Fruit fly (Drosophila melanogaster) Kc167 (cell line): ENCODE results near the gene Mat89Ba.

Experiments
- Myc ChIP-seq: fragments of >200 bp; optimal IDR thresholded peaks from 2 replicates; lab custom pipeline; 2017; ENCODE audit warnings: missing external identifiers
- h ChIP-seq: fragments of >200 bp; optimal IDR thresholded peaks from 3 replicates; lab custom pipeline; 2018; ENCODE audit warnings: missing external identifiers
- insv ChIP-seq: fragments of >200 bp; optimal IDR thresholded peaks from 3 replicates; lab custom pipeline; 2018; ENCODE audit warnings: missing external identifiers
- psq ChIP-seq: fragments of >200 bp; optimal IDR thresholded peaks from 2 replicates; lab custom pipeline; 2017; ENCODE audit warnings: missing external identifiers

DNA sequence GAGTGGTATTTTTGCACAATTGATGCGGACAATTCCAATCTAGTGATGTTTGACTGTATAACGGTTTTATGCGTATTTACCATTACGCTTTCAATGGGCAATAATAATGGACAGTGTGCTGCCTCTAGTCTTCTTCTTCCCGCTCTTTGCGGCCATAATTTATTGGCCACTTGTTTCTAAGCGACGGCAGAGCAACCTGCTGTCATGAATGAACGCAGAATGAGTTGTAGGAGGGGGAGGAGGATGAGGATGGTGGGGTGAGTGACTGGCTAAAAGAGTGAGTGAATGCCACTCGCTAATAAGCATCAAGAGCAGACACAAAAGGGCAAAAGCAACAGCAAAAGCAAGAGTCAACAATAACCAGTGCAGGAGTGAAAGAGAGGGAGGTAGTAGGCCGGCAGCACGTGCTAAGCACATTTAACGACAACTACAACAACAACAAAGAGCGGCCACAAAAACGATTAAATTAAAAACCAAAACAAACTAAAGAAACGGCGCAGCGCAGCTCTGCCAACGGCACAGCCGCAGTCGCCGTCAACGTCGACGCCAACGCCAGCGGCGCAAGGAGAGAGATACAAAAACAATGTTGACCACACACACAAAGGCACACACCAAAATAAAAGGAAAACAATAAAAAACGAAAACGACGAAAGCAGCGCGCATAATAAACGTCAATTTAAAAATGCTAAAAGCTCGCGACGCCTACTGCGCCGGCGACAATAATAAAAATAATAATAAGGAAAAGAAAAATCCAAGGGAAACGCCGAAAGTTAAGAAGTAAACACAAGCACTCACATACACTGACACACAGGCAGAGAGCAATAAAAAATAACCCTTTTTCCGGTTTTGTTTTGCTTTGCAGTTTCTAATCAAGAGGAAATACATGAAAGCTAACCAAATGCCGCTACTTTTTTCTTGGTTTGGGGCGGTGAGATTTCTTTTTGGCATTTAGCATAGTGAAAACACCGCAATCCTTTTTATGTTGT is 43.2 kb downstream of the Mat89Ba start:
- TF ChIP-seq Myc (lab: Kevin White, UChicago) (no peak), insv (lab: Kevin White, UChicago) (no peak), psq (lab: Kevin White, UChicago) (no peak), h (lab: Kevin White, UChicago) (no peak)
